Worm (Caenorhabditis elegans) whole organism, L1 larva: Measurements from ENCODE around the gene Y32B12C.1.

Experiments used
- alr-1 ChIP-seq: fragments of 200-800 bp; sonication (Bioruptor generic); optimal IDR thresholded peaks from 2 replicates; lab custom pipeline; 2018; ENCODE audit warnings: borderline replicate concordance, mild to moderate bottlenecking, missing genetic modification characterization, missing compliant biosample characterization
- ets-5 ChIP-seq: fragments of 200-800 bp; sonication (Bioruptor generic); IDR thresholded peaks from 2 replicates; pipeline ENCODE4 v1.3.6; 2022; ENCODE audit warnings: missing genetic modification characterization, missing compliant biosample characterization

ce11 chrV:16606313-16606712 lies at the start of gene Y32B12C.1:
- TF ChIP-seq alr-1 (tag; lab: Kevin White, UChicago) (no peak), ets-5 (GFP tag; lab: Robert Waterston, UW) (no peak)
